Fruit fly (Drosophila melanogaster) whole organism: ENCODE results near the gene CG13385.

ENCODE experiments used
- CG8478 ChIP-seq: fragments of >200 bp; optimal IDR thresholded peaks from 2 replicates; lab custom pipeline; 2018; ENCODE audit warnings: inconsistent platforms
- Dll ChIP-seq: fragments of >200 bp; optimal IDR thresholded peaks from 2 replicates; lab custom pipeline; 2017
- EcR ChIP-seq, 2 experiments: fragments of >200 bp; optimal IDR thresholded peaks; 2 replicates each; lab custom pipeline; 2017; ENCODE audit warnings: missing biosample characterization in 2 of 2, missing genetic modification characterization in 2 of 2, missing genetic modification reagents in 2 of 2
- pan ChIP-seq: fragments of >200 bp; optimal IDR thresholded peaks from 2 replicates; lab custom pipeline; 2017
- psq ChIP-seq: fragments of >200 bp; optimal IDR thresholded peaks from 2 replicates; lab custom pipeline; 2017
- usp ChIP-seq: fragments of >200 bp; optimal IDR thresholded peaks from 2 replicates; lab custom pipeline; 2017; ENCODE audit warnings: missing biosample characterization, missing genetic modification characterization, mixed read lengths

CG13385 gene

DNA sequence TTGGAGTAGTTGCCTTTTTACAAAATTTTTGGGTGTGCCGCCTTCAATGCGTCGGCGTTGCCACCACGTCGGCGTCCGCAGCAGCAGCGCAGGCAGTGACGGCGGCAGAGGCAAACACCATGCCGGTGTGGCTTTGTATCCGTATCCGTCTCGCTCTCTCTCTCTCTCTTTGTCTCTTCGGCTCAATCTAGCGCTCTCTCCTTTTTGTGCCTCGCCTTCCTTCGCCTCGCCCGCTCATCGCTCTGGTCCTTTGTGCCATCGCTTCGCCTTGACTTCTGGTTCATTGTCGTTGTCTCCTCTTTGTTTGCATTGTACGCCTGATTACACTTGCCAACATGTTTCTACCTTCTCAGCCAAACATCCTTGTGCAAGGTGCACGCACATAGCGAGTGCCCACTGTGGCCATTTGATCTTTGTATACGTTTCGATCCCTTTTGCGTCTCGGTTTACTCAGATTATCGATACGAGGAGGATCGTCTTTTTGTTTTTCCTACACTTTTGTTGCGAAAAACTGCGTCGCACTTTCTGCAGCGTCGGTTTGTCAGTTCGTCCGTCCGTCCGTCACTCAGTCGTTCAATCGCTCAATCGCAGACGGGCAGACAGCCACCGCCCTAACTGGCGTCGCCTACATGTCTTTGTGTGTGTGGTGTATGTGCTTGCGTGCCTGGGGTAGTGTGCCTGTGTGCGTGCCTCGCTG lies 20.0 kb downstream of the CG13385 start:
- TF ChIP-seq psq (lab: Kevin White, UChicago) = no peak
- TF ChIP-seq EcR (GFP tag; optimal IDR thresholded peaks at IDR 0.05; lab: Kevin White, UChicago) = no peak
- TF ChIP-seq Dll (lab: Kevin White, UChicago) = peak; percentile 53
- no peak for TF ChIP-seq pan (lab: Kevin White, UChicago)

dm6 chr2L:8417562-8417961 lies 21.1 kb downstream of the CG13385 start:
- no peak for TF ChIP-seq psq (lab: Kevin White, UChicago)
- no peak for TF ChIP-seq usp
- TF ChIP-seq EcR (GFP tag; optimal IDR thresholded peaks at IDR 0.05; lab: Kevin White, UChicago) = no peak
- TF ChIP-seq pan (lab: Kevin White, UChicago) = no peak
- TF ChIP-seq CG8478 (lab: Kevin White, UChicago) = no peak
- TF ChIP-seq Dll (lab: Kevin White, UChicago) = no peak

DNA sequence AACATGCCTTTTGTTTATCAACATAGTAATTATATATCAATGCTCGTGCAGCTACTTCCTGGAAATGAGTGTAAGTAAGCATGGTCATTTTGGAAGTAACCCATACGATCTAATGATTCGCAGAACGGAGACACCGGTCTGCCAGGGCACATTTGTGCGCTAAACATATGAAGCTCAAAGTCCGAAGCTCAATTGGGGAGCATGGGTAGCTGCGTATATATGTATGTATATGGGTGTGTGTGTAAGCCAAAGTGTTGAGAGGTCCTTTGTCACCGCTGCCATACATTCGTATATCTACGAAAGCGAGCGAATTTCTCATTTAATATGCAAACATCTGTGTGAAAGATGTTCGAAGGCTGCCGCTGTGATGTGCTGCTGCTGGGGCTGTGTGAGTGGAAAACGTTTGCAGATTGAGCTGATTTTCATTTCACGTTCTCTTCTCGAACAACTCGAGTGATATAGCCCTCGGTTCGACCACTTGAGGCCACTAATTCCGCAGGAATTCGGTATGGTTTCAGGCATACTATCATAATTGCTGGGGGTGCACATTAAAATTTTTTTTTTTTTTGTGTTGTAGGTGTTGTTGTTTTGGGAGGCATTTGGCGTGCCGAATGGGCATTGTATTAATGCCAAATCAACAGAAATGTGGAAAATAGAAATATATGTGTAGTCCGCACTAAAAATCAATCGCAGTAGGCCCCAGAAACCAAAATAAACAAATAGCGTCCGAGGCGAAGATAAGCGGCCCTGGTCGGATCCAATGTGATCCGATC lies 21.9 kb downstream of the CG13385 start:
- TF ChIP-seq EcR (GFP tag; optimal IDR thresholded peaks at IDR 0.05; lab: Kevin White, UChicago) (no peak), pan (lab: Kevin White, UChicago) (no peak), CG8478 (lab: Kevin White, UChicago) (no peak), psq (lab: Kevin White, UChicago) (no peak), usp (no peak)

DNA sequence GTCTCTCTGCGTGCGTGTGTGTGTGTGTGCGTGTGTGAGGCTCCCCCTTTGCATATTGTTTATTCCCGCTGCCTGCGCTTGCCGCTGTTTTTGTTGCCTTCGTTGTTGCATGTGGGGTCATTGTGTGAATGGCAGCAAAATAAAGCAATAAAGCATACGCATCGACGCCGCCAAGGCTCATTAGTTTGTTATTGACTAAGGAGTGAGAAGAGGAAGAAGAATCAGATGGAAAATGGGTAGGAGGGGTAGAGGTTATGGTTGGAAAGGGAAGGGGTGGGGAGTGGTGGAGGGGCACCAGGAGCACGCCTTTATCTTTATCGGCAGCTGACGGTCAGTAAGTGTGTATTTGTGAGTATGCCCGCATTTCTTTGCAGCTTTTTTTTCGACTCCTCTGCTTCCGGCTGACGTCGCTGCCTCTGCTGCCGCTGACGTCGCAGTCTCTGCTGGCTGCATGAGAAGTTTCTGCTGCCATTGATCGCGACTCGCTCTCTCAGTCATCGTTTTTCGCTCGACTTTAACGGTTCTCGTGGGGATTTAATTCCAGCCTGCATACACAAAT lies 23.0 kb downstream of the CG13385 start:
- TF ChIP-seq EcR (GFP tag; optimal IDR thresholded peaks at IDR 0.05; lab: Kevin White, UChicago) = peak in 1 of 2 experiments; percentile 51
- no peak for TF ChIP-seq usp

dm6 chr2L:8420259-8420930 lies 23.9 kb downstream of the CG13385 start:
- TF ChIP-seq pan (lab: Kevin White, UChicago) (peak; percentile 58), EcR (GFP tag; optimal IDR thresholded peaks at IDR 0.05; lab: Kevin White, UChicago) (no peak)

dm6 chr2L:8421717-8422116 lies 25.3 kb downstream of the CG13385 start:
- TF ChIP-seq psq (lab: Kevin White, UChicago) = no peak
- TF ChIP-seq pan (lab: Kevin White, UChicago) = no peak
- no peak for TF ChIP-seq EcR (GFP tag; optimal IDR thresholded peaks at IDR 0.05; lab: Kevin White, UChicago)

DNA sequence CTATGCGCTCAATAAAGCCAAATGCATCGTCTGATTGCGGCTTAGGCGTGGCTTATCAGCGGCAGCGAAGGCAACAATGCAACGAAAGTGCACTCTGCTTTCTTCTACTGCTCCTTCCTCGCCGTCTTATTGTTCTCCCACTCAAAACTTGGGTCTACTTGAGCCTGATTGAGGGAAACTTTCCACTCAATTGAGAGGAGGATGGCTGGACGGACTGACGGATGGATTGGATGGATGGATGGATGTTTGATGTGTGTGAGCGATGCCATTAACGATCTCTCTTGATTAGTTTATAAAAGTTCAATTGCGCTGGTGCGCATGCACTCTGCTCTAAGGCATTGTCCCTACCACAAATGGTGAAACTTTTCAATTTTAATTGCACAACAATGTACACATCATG lies 26.6 kb downstream of the CG13385 start:
- TF ChIP-seq Dll (lab: Kevin White, UChicago) = no peak
- no peak for TF ChIP-seq usp
- TF ChIP-seq pan (lab: Kevin White, UChicago) = no peak
- no peak for TF ChIP-seq CG8478 (lab: Kevin White, UChicago)
- no peak for TF ChIP-seq EcR (GFP tag; optimal IDR thresholded peaks at IDR 0.05; lab: Kevin White, UChicago)
- no peak for TF ChIP-seq psq (lab: Kevin White, UChicago)

dm6 chr2L:8423460-8424089 lies 27.1 kb downstream of the CG13385 start:
- no peak for TF ChIP-seq usp
- no peak for TF ChIP-seq psq (lab: Kevin White, UChicago)
- no peak for TF ChIP-seq EcR (GFP tag; optimal IDR thresholded peaks at IDR 0.05; lab: Kevin White, UChicago)
- TF ChIP-seq CG8478 (lab: Kevin White, UChicago) = no peak
- TF ChIP-seq Dll (lab: Kevin White, UChicago) = no peak
- no peak for TF ChIP-seq pan (lab: Kevin White, UChicago)

dm6 chr2L:8424090-8424470 lies 27.6 kb downstream of the CG13385 start:
- TF ChIP-seq psq (lab: Kevin White, UChicago) = no peak
- no peak for TF ChIP-seq Dll (lab: Kevin White, UChicago)
- no peak for TF ChIP-seq CG8478 (lab: Kevin White, UChicago)
- peak in 1 of 2 experiments; percentile 1 for TF ChIP-seq EcR (GFP tag; optimal IDR thresholded peaks at IDR 0.05; lab: Kevin White, UChicago)
- TF ChIP-seq pan (lab: Kevin White, UChicago) = no peak

DNA sequence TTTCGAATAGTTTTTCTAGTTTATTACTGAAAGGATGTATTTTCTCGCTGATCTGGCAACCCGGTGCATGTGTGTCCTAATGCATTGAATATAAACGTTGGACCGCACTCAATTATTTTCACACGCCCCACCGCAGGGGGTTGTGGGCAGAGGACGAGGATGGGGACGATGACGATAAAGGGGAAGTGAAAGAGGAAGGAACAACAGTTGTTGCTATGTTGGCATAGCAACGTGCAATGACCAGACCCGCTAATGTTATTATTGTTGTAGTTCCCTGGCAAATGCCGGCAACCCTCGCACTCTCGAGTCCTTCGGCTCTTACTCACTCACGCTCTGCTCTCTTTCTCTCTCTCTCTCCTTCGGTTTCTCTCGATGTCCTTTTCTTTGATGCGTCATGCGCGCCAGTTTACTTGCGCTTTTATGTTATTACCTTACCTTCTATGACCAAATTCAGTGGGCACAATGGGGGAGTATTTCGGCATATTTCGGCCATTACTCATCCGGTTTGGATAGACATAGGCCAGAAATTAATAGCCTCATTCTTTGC lies 28.3 kb downstream of the CG13385 start:
- TF ChIP-seq CG8478 (lab: Kevin White, UChicago) (no peak), psq (lab: Kevin White, UChicago) (no peak), EcR (GFP tag; optimal IDR thresholded peaks at IDR 0.05; lab: Kevin White, UChicago) (no peak), usp (no peak)

dm6 chr2L:8425212-8425611 lies 28.8 kb downstream of the CG13385 start:
- TF ChIP-seq usp = no peak
- no peak for TF ChIP-seq CG8478 (lab: Kevin White, UChicago)
- peak in 1 of 2 experiments; percentile 20 for TF ChIP-seq EcR (GFP tag; optimal IDR thresholded peaks at IDR 0.05; lab: Kevin White, UChicago)
- no peak for TF ChIP-seq pan (lab: Kevin White, UChicago)
- no peak for TF ChIP-seq Dll (lab: Kevin White, UChicago)
- TF ChIP-seq psq (lab: Kevin White, UChicago) = no peak
